Fruit fly (Drosophila melanogaster): Measurements from ENCODE around the gene obst-F.

DNA sequence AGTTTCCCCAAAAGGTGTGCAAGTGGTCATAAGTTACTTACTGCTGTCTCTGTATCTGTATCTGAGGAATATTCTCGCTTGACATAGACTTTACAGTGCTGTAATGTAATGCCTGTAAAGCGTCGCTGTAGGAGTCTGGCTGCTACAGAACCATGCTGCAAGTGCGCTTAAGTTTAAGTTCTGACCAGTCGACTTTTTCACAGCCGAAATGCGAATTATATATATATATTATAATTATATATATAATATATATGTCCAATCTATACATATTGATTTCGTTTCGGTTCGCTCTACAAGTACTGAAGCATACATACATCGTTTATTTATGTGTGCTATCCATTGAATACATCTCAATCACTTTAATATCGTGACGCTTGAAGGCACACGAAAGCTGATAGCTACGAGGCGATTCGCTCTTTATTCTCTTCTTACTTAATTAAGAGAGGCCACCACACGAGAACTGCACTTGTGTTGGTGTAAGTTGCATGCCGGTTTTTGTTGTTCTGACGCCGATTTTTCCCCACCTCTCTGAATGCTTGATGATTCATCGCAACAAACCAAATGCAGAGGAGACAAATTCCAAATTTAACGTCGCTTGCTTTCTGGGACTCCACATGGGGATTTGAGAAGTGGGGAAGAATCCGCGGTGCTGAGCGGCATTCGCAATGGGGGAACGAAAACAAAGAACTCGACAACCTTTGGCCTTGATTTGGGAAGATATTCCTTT lies 15.0 kb downstream of the obst-F start:
- TF ChIP-seq CG15710 (tag; optimal IDR thresholded peaks at IDR 0.05) (peak; percentile 4), CG8159 (tag; optimal IDR thresholded peaks at IDR 0.05) (peak; percentile 2)
